Fruit fly (Drosophila melanogaster): ENCODE results near the gene CG5510.

Gene CG5510

DNA sequence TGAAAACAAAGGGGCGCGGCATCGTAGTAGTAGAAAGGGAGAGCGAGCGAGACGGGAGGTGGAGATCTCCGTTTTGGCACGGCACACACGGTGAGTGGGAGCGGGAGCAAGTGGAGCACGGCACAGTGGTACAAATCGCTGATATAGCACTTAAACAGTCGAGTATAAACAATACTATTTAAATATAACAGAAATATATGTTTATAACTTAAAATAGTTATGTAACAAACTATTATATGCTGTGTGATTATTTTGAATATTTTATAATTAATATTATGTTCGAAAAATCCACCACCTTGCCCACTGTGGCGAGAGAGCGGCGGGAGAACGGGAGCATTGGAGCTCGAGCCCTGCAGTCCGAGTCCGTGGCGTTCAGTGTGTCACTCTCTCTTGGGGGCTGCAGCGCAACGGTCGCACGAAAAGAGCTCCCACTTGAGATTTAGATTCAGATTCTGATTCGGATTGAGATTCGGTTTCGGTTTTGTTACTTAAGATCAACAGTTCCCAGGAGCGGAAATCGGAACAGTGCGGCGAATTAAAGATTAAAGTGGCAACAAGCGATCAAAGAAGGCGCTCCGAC is 28.3 kb downstream of the CG5510 start, which contains the start of gene Kal1 (continued):
- TF ChIP-seq CG8319 (GFP tag; optimal IDR thresholded peaks at IDR 0.05) (peak; percentile 94), spab (GFP tag; optimal IDR thresholded peaks at IDR 0.05) (peak; percentile 98), salr (GFP tag; optimal IDR thresholded peaks at IDR 0.05) (peak; percentile 91 to 94), Sox15 (GFP tag; optimal IDR thresholded peaks at IDR 0.05) (peak; percentile 94), CG9139 (GFP tag; optimal IDR thresholded peaks at IDR 0.05) (peak; percentile 98), CG11762 (GFP tag; optimal IDR thresholded peaks at IDR 0.05; ENCODE audit: insufficient read depth) (peak; percentile 96), dac (GFP tag; optimal IDR thresholded peaks at IDR 0.05) (peak; percentile 92), fd59A (GFP tag; optimal IDR thresholded peaks at IDR 0.05) (peak; percentile 98), fd85E (GFP tag; optimal IDR thresholded peaks at IDR 0.05) (peak; percentile 92), Sox14 (GFP tag; optimal IDR thresholded peaks at IDR 0.05) (peak; percentile 93), net (GFP tag; optimal IDR thresholded peaks at IDR 0.05) (peak; percentile 97), CG8632 (GFP tag; optimal IDR thresholded peaks at IDR 0.05) (peak; percentile 98), CG31627 (GFP tag; optimal IDR thresholded peaks at IDR 0.05) (peak; percentile 84), CG10669 (GFP tag; optimal IDR thresholded peaks at IDR 0.05) (peak; percentile 97), CG3919 (GFP tag; optimal IDR thresholded peaks at IDR 0.05) (peak; percentile 98), ss (GFP tag; optimal IDR thresholded peaks at IDR 0.05) (peak; percentile 99), Eip93F (GFP tag; optimal IDR thresholded peaks at IDR 0.05) (peak; percentile 97), Hr4 (GFP tag; optimal IDR thresholded peaks at IDR 0.05) (peak; percentile 92), Ets96B (tag; optimal IDR thresholded peaks at IDR 0.05) (peak; percentile 99), CG1621 (tag; optimal IDR thresholded peaks at IDR 0.05) (peak; percentile 97), Eip75B (GFP tag; optimal IDR thresholded peaks at IDR 0.05) (peak; percentile 95), fkh (GFP tag; optimal IDR thresholded peaks at IDR 0.05) (peak; percentile 36)

DNA sequence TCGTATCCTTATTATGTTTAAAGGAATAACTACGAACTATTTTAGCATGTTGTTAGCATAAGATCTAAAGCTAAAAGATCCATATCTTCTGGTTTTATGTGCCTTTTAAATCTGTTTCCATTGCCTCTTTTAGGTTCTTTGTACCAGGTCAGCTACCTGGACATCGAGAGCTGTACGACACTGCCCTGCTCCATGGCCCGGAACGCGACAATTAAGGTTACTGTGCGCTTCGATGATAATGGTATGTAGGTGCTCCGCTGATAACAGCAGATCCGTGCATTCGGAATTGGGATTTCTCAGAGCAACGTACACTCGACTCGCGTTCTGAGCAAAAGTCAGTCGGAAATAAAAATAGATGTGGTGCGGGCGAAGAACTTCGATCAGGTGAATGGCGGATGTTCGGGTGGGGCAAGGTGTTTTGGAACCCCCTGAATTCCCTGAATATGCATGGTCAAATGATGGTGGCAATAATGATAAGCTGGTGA is 29.7 kb downstream of the CG5510 start:
- TF ChIP-seq svp (GFP tag) (peak; percentile 98), CG34406 (GFP tag; optimal IDR thresholded peaks at IDR 0.05) (no peak)

DNA sequence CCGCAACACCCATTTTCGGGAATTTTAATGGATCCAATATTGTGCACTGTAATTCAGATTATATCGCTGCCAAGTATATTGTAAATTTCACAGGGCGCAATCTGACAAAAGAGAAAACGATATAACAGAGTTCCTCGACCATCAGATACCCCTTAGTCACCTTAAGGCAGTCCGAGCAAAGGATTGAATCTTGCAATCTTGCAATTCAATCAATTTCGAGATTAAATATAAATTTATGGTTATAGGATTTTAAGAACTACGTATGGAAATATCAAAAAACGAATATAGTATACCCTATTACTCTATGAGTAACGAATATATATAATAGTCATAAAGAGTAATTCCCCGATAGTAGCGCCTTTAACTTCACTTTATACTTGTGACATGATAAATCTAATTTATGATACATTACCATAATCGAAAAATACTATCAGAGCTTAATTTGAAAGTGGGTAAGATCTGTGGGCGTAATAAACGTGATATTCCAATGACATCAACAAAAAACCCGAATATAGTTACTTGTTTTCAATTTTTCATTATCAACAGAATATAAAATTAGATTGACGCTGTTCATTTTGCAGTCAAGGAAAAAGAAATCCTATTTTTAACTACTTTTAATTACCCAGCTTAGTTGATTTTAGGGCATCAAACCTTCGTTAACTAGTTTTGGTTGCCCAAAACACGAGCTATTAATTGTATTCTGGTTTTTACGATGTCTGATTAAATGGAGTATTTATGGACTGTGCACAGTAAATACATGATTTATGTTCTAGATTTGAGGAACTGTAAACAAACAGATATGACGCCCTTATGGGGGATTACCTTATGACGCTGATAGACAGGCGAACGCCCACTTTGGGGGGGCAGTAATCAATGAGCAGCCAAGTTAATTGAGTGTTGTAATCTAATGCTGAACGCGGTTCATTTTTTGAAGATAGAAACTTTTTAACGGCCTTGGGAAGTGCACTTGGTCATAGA is 30.6 kb downstream of the CG5510 start:
- TF ChIP-seq CG1621 (tag; optimal IDR thresholded peaks at IDR 0.05) (no peak), CG6276 (GFP tag; optimal IDR thresholded peaks at IDR 0.05) (no peak), Smox (GFP tag; optimal IDR thresholded peaks at IDR 0.05) (no peak), svp (GFP tag) (peak; percentile 63), fkh (GFP tag; optimal IDR thresholded peaks at IDR 0.05) (peak; percentile 55), vri (GFP tag; optimal IDR thresholded peaks at IDR 0.05) (peak; percentile 28)

DNA sequence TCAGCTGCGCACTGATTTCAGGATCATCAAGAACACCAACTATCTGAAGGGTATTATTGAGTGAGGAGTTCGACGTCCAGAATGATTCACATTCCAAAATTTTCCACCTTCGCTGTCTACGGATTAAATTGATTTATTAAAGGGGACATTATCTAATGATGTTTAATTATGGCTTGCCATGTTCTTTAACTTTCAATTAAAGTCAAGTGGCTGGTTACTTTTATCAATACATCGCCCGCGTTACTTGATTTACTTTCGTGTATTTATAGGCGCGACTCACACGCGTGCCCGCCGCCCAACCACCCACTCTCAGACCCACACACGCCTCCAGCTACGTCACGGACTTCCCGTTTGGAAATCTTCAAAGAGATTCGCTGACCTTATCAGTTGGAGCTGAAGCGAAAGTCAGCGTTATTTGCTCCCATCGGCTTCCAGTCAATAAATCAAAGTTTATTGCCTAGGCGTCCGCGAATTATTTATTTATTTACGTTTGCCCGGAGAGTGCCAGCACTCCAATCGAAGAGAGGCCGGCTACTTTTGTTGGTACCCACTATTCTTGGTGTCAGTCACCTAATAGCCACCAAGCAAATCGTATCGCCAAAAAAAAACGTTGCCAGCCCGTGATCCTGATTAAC is 31.9 kb downstream of the CG5510 start, which contains the start of gene Npc2f:
Gene Npc2f, plus strand, starts transcription at position 585 of the 635 bp plus-strand sequence.
- no peak for TF ChIP-seq CG4318 (GFP tag; optimal IDR thresholded peaks at IDR 0.05)
- TF ChIP-seq Ets21C (GFP tag; optimal IDR thresholded peaks at IDR 0.05): no peak
- peak; percentile 96 for TF ChIP-seq svp (GFP tag)
- no peak for TF ChIP-seq salr (GFP tag; optimal IDR thresholded peaks at IDR 0.05)
- TF ChIP-seq CG11902 (GFP tag; optimal IDR thresholded peaks at IDR 0.05): no peak
- TF ChIP-seq vri (GFP tag; optimal IDR thresholded peaks at IDR 0.05): peak; percentile 22
- TF ChIP-seq Sox102F (GFP tag; optimal IDR thresholded peaks at IDR 0.05): no peak
- no peak for TF ChIP-seq ss (GFP tag; optimal IDR thresholded peaks at IDR 0.05)
- TF ChIP-seq Hr4 (GFP tag; optimal IDR thresholded peaks at IDR 0.05): no peak
- TF ChIP-seq Ets96B (tag; optimal IDR thresholded peaks at IDR 0.05): no peak
- no peak for TF ChIP-seq CG3919 (GFP tag; optimal IDR thresholded peaks at IDR 0.05)
- TF ChIP-seq CG8632 (GFP tag; optimal IDR thresholded peaks at IDR 0.05): no peak
- no peak for TF ChIP-seq Hr39 (GFP tag; optimal IDR thresholded peaks at IDR 0.05)
- TF ChIP-seq Sox15 (GFP tag; optimal IDR thresholded peaks at IDR 0.05): no peak
- no peak for TF ChIP-seq spab (GFP tag; optimal IDR thresholded peaks at IDR 0.05)
